Worm (Caenorhabditis elegans): ENCODE measurements around the gene T25G12.11.

- no peak for TF ChIP-seq Y53F4B.3 (GFP tag; IDR thresholded peaks at IDR 0.05)
- TF ChIP-seq B0261.1 (tag; optimal IDR thresholded peaks at IDR 0.05), result no peak
- no peak for TF ChIP-seq unc-62 (GFP tag; optimal IDR thresholded peaks at IDR 0.05)
- no peak for TF ChIP-seq dpff-1 (tag; optimal IDR thresholded peaks at IDR 0.05)
- no peak for TF ChIP-seq hrde-1 (tag; optimal IDR thresholded peaks at IDR 0.05; ENCODE audit: borderline replicate concordance)
- TF ChIP-seq ztf-18 (tag; optimal IDR thresholded peaks at IDR 0.05), result no peak
- no peak for TF ChIP-seq Y95B8A.8 (GFP tag; IDR thresholded peaks at IDR 0.05)
- TF ChIP-seq tbp1 (GFP tag; optimal IDR thresholded peaks at IDR 0.05), result no peak
- TF ChIP-seq tlf-1 (GFP tag; optimal IDR thresholded peaks at IDR 0.05), result no peak
- no peak for TF ChIP-seq F33H1.4 (GFP tag; IDR thresholded peaks at IDR 0.05)
These were observed 1.4 kb downstream of the T25G12.11 start, which contains the start of gene dhs-30 for ce11 chrX:17235749-17236561.
